Worm (Caenorhabditis elegans): ENCODE measurements around the gene ZK1073.1.

- TF ChIP-seq lin-15B (tag; optimal IDR thresholded peaks at IDR 0.05) (no peak), fkh-10 (GFP tag; optimal IDR thresholded peaks at IDR 0.05) (no peak), aly-2 (tag; optimal IDR thresholded peaks at IDR 0.05) (no peak), lsy-2 (tag; optimal IDR thresholded peaks at IDR 0.05) (no peak), snpc-4 (tag; optimal IDR thresholded peaks at IDR 0.05) (no peak), nhr-12 (tag; optimal IDR thresholded peaks at IDR 0.05) (no peak)
Observed at ce11 chrX:16146972-16147593, 18.4 kb upstream of the ZK1073.1 start, which contains the start of gene F09C8.2.

All from whole organism, L1 larva.